Worm (Caenorhabditis elegans) whole organism, early embryonic: ENCODE results near the gene ttr-48.

ENCODE experiments used
- B0310.2 ChIP-seq: sonication (generic microtip); optimal IDR thresholded peaks from 2 replicates; lab custom pipeline; 2016; ENCODE audit warnings: mild to moderate bottlenecking, missing genetic modification characterization, missing compliant biosample characterization
- F13C5.2 ChIP-seq: sonication (generic microtip); optimal IDR thresholded peaks from 2 replicates; lab custom pipeline; 2017; ENCODE audit warnings: mild to moderate bottlenecking, missing genetic modification characterization, inconsistent platforms, missing compliant biosample characterization
- aly-1 ChIP-seq: sonication (generic microtip); optimal IDR thresholded peaks from 2 replicates; lab custom pipeline; 2016; ENCODE audit warnings: missing genetic modification characterization, missing compliant biosample characterization
- ceh-13 ChIP-seq: fragments of 200-800 bp; sonication (Bioruptor generic); optimal IDR thresholded peaks from 2 replicates; lab custom pipeline; 2018; ENCODE audit warnings: mild to moderate bottlenecking, missing genetic modification characterization, missing compliant biosample characterization
- ets-7 ChIP-seq: sonication (generic microtip); optimal IDR thresholded peaks from 2 replicates; lab custom pipeline; 2016; ENCODE audit warnings: missing genotype, missing genetic modification characterization, missing compliant biosample characterization
- flt-1 ChIP-seq: fragments of 200-800 bp; sonication (Bioruptor generic); IDR thresholded peaks from 2 replicates; pipeline ENCODE4 v1.3.6; 2022; ENCODE audit warnings: missing genetic modification characterization, missing compliant biosample characterization
- hnd-1 ChIP-seq: sonication (generic microtip); optimal IDR thresholded peaks from 2 replicates; lab custom pipeline; 2016; ENCODE audit warnings: missing genetic modification characterization, missing compliant biosample characterization
- pes-1 ChIP-seq: fragments of 200-800 bp; sonication (Bioruptor generic); IDR thresholded peaks from 2 replicates; pipeline ENCODE4 v1.3.6; 2022; ENCODE audit warnings: missing genetic modification reagents, missing genetic modification characterization, missing compliant biosample characterization
- scrt-1 ChIP-seq: fragments of 200-800 bp; sonication (Bioruptor generic); IDR thresholded peaks from 2 replicates; pipeline ENCODE4 v1.3.6; 2022; ENCODE audit warnings: missing genetic modification characterization, missing compliant biosample characterization
- tra-4 ChIP-seq: sonication (generic microtip); optimal IDR thresholded peaks from 2 replicates; lab custom pipeline; 2017; ENCODE audit warnings: missing genetic modification characterization, missing compliant biosample characterization

ce11 chrX:3793389-3793788 is 48.9 kb downstream of the ttr-48 start:
- TF ChIP-seq ets-7 (tag; lab: Kevin White, UChicago) (no peak), flt-1 (no peak), pes-1 (GFP tag; lab: Robert Waterston, UW) (0 out of 2 replicates have a peak, but pooled peaks have one; percentile 50), scrt-1 (GFP tag; lab: Robert Waterston, UW) (no peak), B0310.2 (tag; lab: Kevin White, UChicago) (no peak), tra-4 (tag; lab: Kevin White, UChicago) (no peak), aly-1 (tag; lab: Kevin White, UChicago) (no peak), ceh-13 (GFP tag; lab: Kevin White, UChicago) (no peak), F13C5.2 (tag; lab: Kevin White, UChicago) (no peak), hnd-1 (tag; lab: Kevin White, UChicago) (no peak)
